Fruit fly (Drosophila melanogaster) whole organism, embryonic: ENCODE results near the gene Rlb1.

Experiments used
- Atf6 ChIP-seq: fragments of 200-800 bp; sonication (Bioruptor generic); IDR thresholded peaks from 2 replicates; pipeline ENCODE4 v1.3.6; 2022; ENCODE audit warnings: missing biosample characterization, missing genetic modification characterization
- BEAF-32 ChIP-seq: fragments of 200-800 bp; sonication (Bioruptor generic); optimal IDR thresholded peaks from 3 replicates; lab custom pipeline; 2017; ENCODE audit warnings: missing biosample characterization, missing genetic modification characterization, mild to moderate bottlenecking, moderate library complexity, missing genetic modification reagents
- CG10565 ChIP-seq: fragments of 200-800 bp; sonication (Bioruptor generic); optimal IDR thresholded peaks from 3 replicates; lab custom pipeline; 2016; ENCODE audit warnings: missing biosample characterization, mild to moderate bottlenecking, missing genetic modification characterization
- CG11696 ChIP-seq: fragments of 200-800 bp; sonication (Bioruptor generic); IDR thresholded peaks from 2 replicates; pipeline ENCODE4 v1.3.6; 2022; ENCODE audit warnings: missing biosample characterization, missing genetic modification characterization
- CG13775 ChIP-seq: fragments of 200-800 bp; sonication (Bioruptor generic); optimal IDR thresholded peaks from 3 replicates; lab custom pipeline; 2017; ENCODE audit warnings: missing biosample characterization, mild to moderate bottlenecking, missing genetic modification characterization
- CG14050 ChIP-seq: fragments of 200-800 bp; sonication (Bioruptor generic); IDR thresholded peaks from 3 replicates; pipeline ENCODE4 v1.3.6; 2022; ENCODE audit warnings: missing biosample characterization, missing genetic modification characterization
- CG2678 ChIP-seq: fragments of 200-800 bp; sonication (Bioruptor generic); optimal IDR thresholded peaks from 3 replicates; lab custom pipeline; 2019; ENCODE audit warnings: missing biosample characterization, mild to moderate bottlenecking, missing genetic modification characterization, moderate library complexity
- CG3163 ChIP-seq: fragments of 200-800 bp; sonication (Bioruptor generic); optimal IDR thresholded peaks from 3 replicates; lab custom pipeline; 2016; ENCODE audit warnings: missing biosample characterization, missing genetic modification characterization
- CG3281 ChIP-seq: fragments of 200-800 bp; sonication (Bioruptor generic); optimal IDR thresholded peaks from 3 replicates; lab custom pipeline; 2017; ENCODE audit warnings: missing biosample characterization, mild to moderate bottlenecking, missing genetic modification characterization
- CG33213 ChIP-seq: fragments of 200-800 bp; sonication (Bioruptor generic); optimal IDR thresholded peaks from 3 replicates; lab custom pipeline; 2016; ENCODE audit warnings: missing biosample characterization, missing genetic modification characterization
- CG6683 ChIP-seq: fragments of 200-800 bp; sonication (Bioruptor generic); optimal IDR thresholded peaks from 2 replicates; lab custom pipeline; 2017; ENCODE audit warnings: missing biosample characterization, mild to moderate bottlenecking, missing genetic modification characterization, missing genetic modification reagents
- CG7928 ChIP-seq: fragments of 200-800 bp; sonication (Bioruptor generic); optimal IDR thresholded peaks from 2 replicates; lab custom pipeline; 2017; ENCODE audit warnings: missing biosample characterization, mild to moderate bottlenecking, missing genetic modification characterization
- CG9215 ChIP-seq: fragments of 200-800 bp; sonication (Bioruptor generic); IDR thresholded peaks from 2 replicates; pipeline ENCODE4 v1.3.6; 2022; ENCODE audit warnings: missing biosample characterization, missing genetic modification characterization
- Dfd ChIP-seq, 2 experiments: fragments of >200 bp; optimal IDR thresholded peaks; 2 replicates each; lab custom pipeline; 2017; ENCODE audit warnings: missing biosample characterization in 2 of 2, missing genetic modification characterization in 2 of 2
- Ets97D ChIP-seq: fragments of 200-800 bp; sonication (Bioruptor generic); optimal IDR thresholded peaks from 3 replicates; lab custom pipeline; 2016; ENCODE audit warnings: missing biosample characterization, missing genetic modification characterization
- Gug ChIP-seq: fragments of 200-800 bp; sonication (Bioruptor generic); IDR thresholded peaks from 4 replicates; pipeline ENCODE4 v1.3.6; 2022; ENCODE audit warnings: missing biosample characterization, missing genetic modification characterization
- Hand ChIP-seq: fragments of 200-800 bp; sonication (Bioruptor generic); optimal IDR thresholded peaks from 2 replicates; lab custom pipeline; 2017; ENCODE audit warnings: mild to moderate bottlenecking, missing biosample characterization, missing genetic modification reagents, missing genetic modification characterization
- Hmr ChIP-seq: fragments of 200-800 bp; sonication (Bioruptor generic); optimal IDR thresholded peaks from 3 replicates; lab custom pipeline; 2017; ENCODE audit warnings: mild to moderate bottlenecking, missing biosample characterization, missing genetic modification reagents, missing genetic modification characterization
- Meics ChIP-seq: fragments of 200-800 bp; sonication (Bioruptor generic); optimal IDR thresholded peaks from 2 replicates; lab custom pipeline; 2017; ENCODE audit warnings: missing biosample characterization, mild to moderate bottlenecking, missing genetic modification characterization
- Mes4 ChIP-seq: fragments of 200-800 bp; sonication (Bioruptor generic); optimal IDR thresholded peaks from 2 replicates; lab custom pipeline; 2016; ENCODE audit warnings: missing biosample characterization, missing genetic modification characterization
- NK7.1 ChIP-seq: fragments of 200-800 bp; sonication (Bioruptor generic); optimal IDR thresholded peaks from 3 replicates; lab custom pipeline; 2016; ENCODE audit warnings: missing biosample characterization, missing genetic modification characterization
- Oli ChIP-seq: fragments of 200-800 bp; sonication (Bioruptor generic); optimal IDR thresholded peaks from 2 replicates; lab custom pipeline; 2018; ENCODE audit warnings: missing biosample characterization, mild to moderate bottlenecking, missing genetic modification characterization, moderate library complexity
- Rx ChIP-seq: fragments of 200-800 bp; sonication (Bioruptor generic); IDR thresholded peaks from 2 replicates; pipeline ENCODE4 v1.3.6; 2022; ENCODE audit warnings: missing biosample characterization, missing genetic modification characterization
- TFAM ChIP-seq: fragments of 200-800 bp; sonication (Bioruptor generic); optimal IDR thresholded peaks from 2 replicates; lab custom pipeline; 2017; ENCODE audit warnings: missing biosample characterization, missing genetic modification characterization, inconsistent platforms
- YL-1 ChIP-seq: fragments of 200-800 bp; sonication (Bioruptor generic); optimal IDR thresholded peaks from 3 replicates; lab custom pipeline; 2017; ENCODE audit warnings: missing biosample characterization, mild to moderate bottlenecking, missing genetic modification characterization
- ab ChIP-seq: fragments of 200-800 bp; sonication (Bioruptor generic); optimal IDR thresholded peaks from 2 replicates; lab custom pipeline; 2016; ENCODE audit warnings: missing biosample characterization, missing genetic modification characterization
- btn ChIP-seq: fragments of 200-800 bp; sonication (Bioruptor generic); optimal IDR thresholded peaks from 2 replicates; lab custom pipeline; 2016; ENCODE audit warnings: missing biosample characterization, missing genetic modification characterization
- croc ChIP-seq: fragments of 200-800 bp; sonication (Bioruptor generic); conservative IDR thresholded peaks from 3 replicates; pipeline ENCODE4 v1.3.6; 2022; ENCODE audit warnings: missing biosample characterization, missing genetic modification characterization
- crp ChIP-seq, 2 experiments: fragments of 200-800 bp; sonication (Bioruptor generic); optimal IDR thresholded peaks; 2 replicates in 1 of 2; 3 replicates in 1 of 2; lab custom pipeline; 2017; ENCODE audit warnings: missing biosample characterization in 2 of 2, missing genetic modification characterization in 2 of 2, mild to moderate bottlenecking in 1 of 2, moderate library complexity in 1 of 2
- danr ChIP-seq: fragments of 200-800 bp; sonication (Bioruptor generic); IDR thresholded peaks from 2 replicates; pipeline ENCODE4 v1.3.6; 2022; ENCODE audit warnings: missing biosample characterization, missing genetic modification characterization
- dati ChIP-seq: fragments of 200-800 bp; sonication (Bioruptor generic); IDR thresholded peaks from 2 replicates; pipeline ENCODE4 v1.3.6; 2022; ENCODE audit warnings: missing biosample characterization, missing genetic modification characterization
- eve ChIP-seq, 2 experiments: fragments of >200 bp; optimal IDR thresholded peaks; 2 replicates each; lab custom pipeline; 2017; ENCODE audit warnings: missing biosample characterization in 2 of 2, missing genetic modification characterization in 2 of 2
- gce ChIP-seq: fragments of 200-800 bp; sonication (Bioruptor generic); IDR thresholded peaks from 3 replicates; pipeline ENCODE4 v1.3.6; 2022; ENCODE audit warnings: missing biosample characterization, missing genetic modification characterization
- gcm2 ChIP-seq: fragments of 200-800 bp; sonication (Bioruptor generic); optimal IDR thresholded peaks from 2 replicates; lab custom pipeline; 2016; ENCODE audit warnings: missing biosample characterization, missing genetic modification characterization
- gt ChIP-seq: fragments of 200-800 bp; sonication (Bioruptor generic); IDR thresholded peaks from 2 replicates; pipeline ENCODE4 v1.3.6; 2022; ENCODE audit warnings: missing biosample characterization, missing genetic modification characterization
- hb ChIP-seq: fragments of 200-800 bp; sonication (Bioruptor generic); IDR thresholded peaks from 3 replicates; pipeline ENCODE4 v1.3.6; 2022; ENCODE audit warnings: missing biosample characterization, missing genetic modification characterization; ENCODE audit not compliant: partially characterized antibody
- hkb ChIP-seq, 2 experiments: fragments of 200-800 bp in 1 of 2; fragments of >200 bp in 1 of 2; sonication (Bioruptor generic) in 1 of 2; IDR thresholded peaks in 1 of 2; optimal IDR thresholded peaks in 1 of 2; 2 replicates each; pipeline versions ENCODE4 v1.3.6 to Lab custom; 2017 to 2022; ENCODE audit warnings: missing biosample characterization in 1 of 2, missing genetic modification characterization in 1 of 2
- lilli ChIP-seq: fragments of 200-800 bp; sonication (Bioruptor generic); optimal IDR thresholded peaks from 3 replicates; lab custom pipeline; 2016; ENCODE audit warnings: missing biosample characterization, missing genetic modification characterization
- mld ChIP-seq: fragments of 200-800 bp; sonication (Bioruptor generic); IDR thresholded peaks from 3 replicates; pipeline ENCODE4 v1.3.6; 2022; ENCODE audit warnings: missing biosample characterization, missing genetic modification characterization; ENCODE audit not compliant: partially characterized antibody
- nerfin-2 ChIP-seq: fragments of 200-800 bp; sonication (Bioruptor generic); IDR thresholded peaks from 2 replicates; pipeline ENCODE4 v1.3.6; 2022; ENCODE audit warnings: missing biosample characterization, missing genetic modification characterization; ENCODE audit not compliant: partially characterized antibody
- pan ChIP-seq, 4 experiments: fragments of >200 bp in 3 of 4; fragments of 200-800 bp in 1 of 4; sonication (Bioruptor generic) in 1 of 4; optimal IDR thresholded peaks in 3 of 4; IDR thresholded peaks in 1 of 4; 2 replicates each; pipeline versions ENCODE4 v1.3.6 to Lab custom; 2017 to 2022; ENCODE audit warnings: missing biosample characterization in 2 of 4, missing genetic modification characterization in 2 of 4, mixed read lengths in 1 of 4
- pum ChIP-seq: fragments of 200-800 bp; sonication (Bioruptor generic); optimal IDR thresholded peaks from 2 replicates; lab custom pipeline; 2016; ENCODE audit warnings: missing biosample characterization, missing genetic modification characterization
- rib ChIP-seq: fragments of 200-800 bp; sonication (Bioruptor generic); IDR thresholded peaks from 2 replicates; pipeline ENCODE4 v1.3.6; 2022; ENCODE audit warnings: missing biosample characterization, missing genetic modification characterization
- run ChIP-seq: fragments of 200-800 bp; sonication (Bioruptor generic); optimal IDR thresholded peaks from 3 replicates; lab custom pipeline; 2018; ENCODE audit warnings: missing biosample characterization, mild to moderate bottlenecking, missing genetic modification characterization
- sisA ChIP-seq: fragments of 200-800 bp; sonication (Bioruptor generic); IDR thresholded peaks from 2 replicates; pipeline ENCODE4 v1.3.6; 2022; ENCODE audit warnings: missing biosample characterization, missing genetic modification characterization
- slbo ChIP-seq: fragments of 200-800 bp; sonication (Bioruptor generic); IDR thresholded peaks from 2 replicates; pipeline ENCODE4 v1.3.6; 2022; ENCODE audit warnings: missing biosample characterization, missing genetic modification characterization
- slou ChIP-seq: fragments of 200-800 bp; sonication (Bioruptor generic); optimal IDR thresholded peaks from 3 replicates; lab custom pipeline; 2016; ENCODE audit warnings: missing biosample characterization, missing genetic modification characterization
- toy ChIP-seq: fragments of 200-800 bp; sonication (Bioruptor generic); IDR thresholded peaks from 2 replicates; pipeline ENCODE4 v1.3.6; 2022; ENCODE audit warnings: missing biosample characterization, missing genetic modification characterization
- trem ChIP-seq: fragments of 200-800 bp; optimal IDR thresholded peaks from 3 replicates; lab custom pipeline; 2019; ENCODE audit warnings: missing biosample characterization, mild to moderate bottlenecking, missing genetic modification characterization, moderate library complexity
- ttk ChIP-seq: fragments of 200-800 bp; sonication (Bioruptor generic); IDR thresholded peaks from 2 replicates; pipeline ENCODE4 v2.1.2; 2022; ENCODE audit warnings: missing biosample characterization, missing genetic modification characterization
- z ChIP-seq: fragments of 200-800 bp; sonication (Bioruptor generic); IDR thresholded peaks from 3 replicates; pipeline ENCODE4 v1.3.6; 2022; ENCODE audit warnings: missing biosample characterization, missing genetic modification characterization

The Rlb1 gene

DNA sequence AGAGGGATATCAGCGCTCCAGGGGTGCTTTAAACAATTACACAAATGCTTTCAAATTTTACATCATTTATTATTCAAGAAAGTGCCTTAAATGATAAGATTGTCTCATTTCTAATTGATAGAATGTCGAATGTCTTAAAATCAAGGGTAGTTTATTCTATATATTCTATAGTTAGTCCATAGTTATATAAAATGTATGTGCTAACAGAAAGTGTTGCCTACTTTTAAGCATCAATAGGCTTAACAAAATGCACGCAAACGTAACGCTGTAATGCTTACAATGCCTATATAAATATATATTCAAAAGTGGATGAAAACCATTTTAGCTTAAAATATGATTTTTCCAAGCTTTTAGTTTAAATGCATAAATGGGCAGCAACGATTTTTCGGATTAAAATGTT is 25.2 kb upstream of the Rlb1 start (continued):
- no peak for TF ChIP-seq Atf6 (GFP tag; lab: Robert Waterston, UW)
- no peak for TF ChIP-seq eve (GFP tag; optimal IDR thresholded peaks at IDR 0.05; lab: Kevin White, UChicago)
- no peak for TF ChIP-seq slbo
- TF ChIP-seq CG6683 (GFP tag; lab: Kevin White, UChicago) = no peak
- no peak for TF ChIP-seq danr (GFP tag; lab: Robert Waterston, UW)
- no peak for TF ChIP-seq nerfin-2
- no peak for TF ChIP-seq slou (GFP tag; lab: Kevin White, UChicago)
- TF ChIP-seq croc (GFP tag; lab: Robert Waterston, UW) = no peak
- TF ChIP-seq gt (GFP tag; lab: Robert Waterston, UW) = no peak
- no peak for TF ChIP-seq gce (GFP tag; lab: Robert Waterston, UW)
- TF ChIP-seq pan (optimal IDR thresholded peaks at IDR 0.05; lab: Kevin White, UChicago) = no peak
- no peak for TF ChIP-seq pan (GFP tag; optimal IDR thresholded peaks at IDR 0.05 in 1 of 2, IDR thresholded peaks at IDR 0.05 in 1 of 2)
- no peak for TF ChIP-seq crp (GFP tag; optimal IDR thresholded peaks at IDR 0.05; lab: Kevin White, UChicago)
- TF ChIP-seq hb = no peak
- TF ChIP-seq CG9215 (GFP tag; lab: Robert Waterston, UW) = no peak
- TF ChIP-seq CG33213 = no peak
- TF ChIP-seq Hand (GFP tag; lab: Kevin White, UChicago) = peak; percentile 56
- TF ChIP-seq z (GFP tag; lab: Robert Waterston, UW) = no peak
- no peak for TF ChIP-seq Rx (GFP tag; lab: Robert Waterston, UW)
- peak; percentile 26 for TF ChIP-seq Hmr (GFP tag; lab: Kevin White, UChicago)
- no peak for TF ChIP-seq run (tag; lab: Kevin White, UChicago)
- no peak for TF ChIP-seq toy
- no peak for TF ChIP-seq TFAM
- TF ChIP-seq ttk (GFP tag; lab: Robert Waterston, UW) = no peak
- no peak for TF ChIP-seq ab
- peak; percentile 5 for TF ChIP-seq lilli (GFP tag; lab: Kevin White, UChicago)
- no peak for TF ChIP-seq btn
- TF ChIP-seq CG3163 (GFP tag; lab: Kevin White, UChicago) = no peak
- peak; percentile 52 for TF ChIP-seq Meics
- TF ChIP-seq CG14050 (GFP tag; lab: Robert Waterston, UW) = no peak
- TF ChIP-seq CG7928 = no peak
- TF ChIP-seq Gug (GFP tag; lab: Robert Waterston, UW) = no peak
- no peak for TF ChIP-seq trem (tag; lab: Kevin White, UChicago)
- TF ChIP-seq mld (GFP tag; lab: Robert Waterston, UW) = no peak
- peak; percentile 45 for TF ChIP-seq CG2678 (tag; lab: Kevin White, UChicago)
- TF ChIP-seq dati (GFP tag; lab: Robert Waterston, UW) = no peak
- no peak for TF ChIP-seq YL-1
- no peak for TF ChIP-seq sisA
- TF ChIP-seq hkb (optimal IDR thresholded peaks at IDR 0.05; lab: Kevin White, UChicago) = no peak
- no peak for TF ChIP-seq hkb (GFP tag; IDR thresholded peaks at IDR 0.05; lab: Robert Waterston, UW)
- TF ChIP-seq rib (GFP tag; lab: Robert Waterston, UW) = no peak
- no peak for TF ChIP-seq pum (GFP tag; lab: Kevin White, UChicago)
- TF ChIP-seq NK7.1 (GFP tag; lab: Kevin White, UChicago) = no peak
- TF ChIP-seq Mes4 (GFP tag; lab: Kevin White, UChicago) = no peak
- no peak for TF ChIP-seq gcm2 (GFP tag; lab: Kevin White, UChicago)
- TF ChIP-seq CG11696 (GFP tag; lab: Robert Waterston, UW) = no peak
- TF ChIP-seq CG3281 (GFP tag; lab: Kevin White, UChicago) = peak; percentile 12
- TF ChIP-seq CG10565 (GFP tag; lab: Kevin White, UChicago) = no peak
- TF ChIP-seq Dfd (GFP tag; optimal IDR thresholded peaks at IDR 0.05; lab: Kevin White, UChicago) = no peak
- no peak for TF ChIP-seq Oli (tag; lab: Kevin White, UChicago)
- no peak for TF ChIP-seq Ets97D (GFP tag; lab: Kevin White, UChicago)
- no peak for TF ChIP-seq BEAF-32 (GFP tag; lab: Kevin White, UChicago)
- TF ChIP-seq CG13775 = no peak
